Worm (Caenorhabditis elegans): ENCODE measurements around the gene drr-2.

- TF ChIP-seq W03F9.2 (tag; optimal IDR thresholded peaks at IDR 0.05), result no peak
- no peak for TF ChIP-seq him-1 (tag; optimal IDR thresholded peaks at IDR 0.05)
- peak; percentile 34 for TF ChIP-seq dao-5 (tag; optimal IDR thresholded peaks at IDR 0.05)
Measured at ce11 chrIII:13606016-13606530, 37.3 kb downstream of the drr-2 start, which contains the start of gene act-5.

Measured in whole organism, L4/young adult.